Worm (Caenorhabditis elegans) whole organism, mixed stage, embryonic: ENCODE measurements around the gene rpl-6.

Source experiments
- blmp-1 ChIP-seq: fragments of 150-350 bp; optimal IDR thresholded peaks from 2 replicates; lab custom pipeline; 2014; ENCODE audit warnings: missing biosample characterization, missing genetic modification characterization
- nhr-12 ChIP-seq: fragments of 150-350 bp; optimal IDR thresholded peaks from 2 replicates; lab custom pipeline; 2014; ENCODE audit warnings: missing biosample characterization, missing genetic modification characterization

DNA sequence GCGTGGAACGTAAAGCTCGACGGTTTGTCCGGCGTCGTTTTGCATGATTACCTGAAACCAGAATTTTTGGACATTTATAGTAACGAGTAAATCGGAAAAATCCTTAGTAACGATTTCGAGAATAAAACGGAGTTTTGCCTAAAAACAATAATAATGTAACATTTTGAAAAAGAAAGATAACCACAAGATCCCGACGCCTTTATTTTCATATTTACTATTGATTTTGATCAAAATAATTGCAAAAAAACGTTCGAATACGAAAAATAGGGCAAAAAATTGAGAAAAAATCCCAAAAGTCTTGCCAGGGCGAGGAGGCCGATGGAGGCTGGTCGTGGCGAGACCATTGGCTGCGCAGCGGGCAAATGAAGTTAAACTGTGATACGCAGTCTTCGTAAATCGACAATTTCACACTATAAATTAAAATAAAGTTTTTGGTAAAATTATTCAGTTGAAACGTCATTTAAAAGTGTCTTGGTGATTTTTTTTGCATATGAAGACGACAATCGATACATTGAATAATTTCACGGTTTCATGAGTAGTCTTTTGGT, 18.6 kb upstream of the rpl-6 start, which contains the start of gene rps-21:
- TF ChIP-seq nhr-12 (tag; lab: Kevin White, UChicago): no peak
- no peak for TF ChIP-seq blmp-1 (tag; lab: Kevin White, UChicago)
